Worm (Caenorhabditis elegans) whole organism, L4 larva: ENCODE results near the gene sde-2.

ENCODE experiments used
- D1046.2 ChIP-seq: fragments of 200-800 bp; sonication (Bioruptor generic); IDR thresholded peaks from 2 replicates; pipeline ENCODE4 v1.3.6; 2022; ENCODE audit warnings: missing genetic modification characterization, missing compliant biosample characterization
- F10B5.3 ChIP-seq: sonication (generic microtip); optimal IDR thresholded peaks from 2 replicates; lab custom pipeline; 2016; ENCODE audit warnings: mild to moderate bottlenecking, missing genetic modification characterization, missing compliant biosample characterization
- F26F4.8 ChIP-seq: fragments of 200-800 bp; sonication (Bioruptor generic); conservative IDR thresholded peaks from 2 replicates; pipeline ENCODE4 v1.3.6; 2022; ENCODE audit warnings: missing genetic modification characterization, missing compliant biosample characterization
- F44E2.7 ChIP-seq: fragments of 200-800 bp; sonication (Bioruptor generic); IDR thresholded peaks from 2 replicates; pipeline ENCODE4 v2.1.2; 2022; ENCODE audit warnings: missing genetic modification characterization, missing compliant biosample characterization
- T26A8.4 ChIP-seq: fragments of 200-800 bp; sonication (Bioruptor generic); IDR thresholded peaks from 2 replicates; pipeline ENCODE4 v1.3.6; 2022; ENCODE audit warnings: missing genetic modification characterization, missing compliant biosample characterization
- aha-1 ChIP-seq: fragments of 150-350 bp; peaks from one replicate; lab custom pipeline; 2014; ENCODE audit warnings: missing biosample characterization, missing genetic modification characterization
- ama-1 ChIP-seq: fragments of 150-350 bp; optimal IDR thresholded peaks from 2 replicates; lab custom pipeline; 2014; ENCODE audit warnings: inconsistent platforms, mixed read lengths
- ceh-28 ChIP-seq: fragments of 150-350 bp; optimal IDR thresholded peaks from 2 replicates; lab custom pipeline; 2014; ENCODE audit warnings: missing biosample characterization, missing genetic modification reagents, missing genetic modification characterization
- ceh-44 ChIP-seq: fragments of 200-800 bp; sonication (Bioruptor generic); IDR thresholded peaks from 2 replicates; pipeline ENCODE4 v1.3.6; 2022; ENCODE audit warnings: missing genetic modification reagents, missing genetic modification characterization, missing compliant biosample characterization
- ctbp-1 ChIP-seq: fragments of 200-800 bp; sonication (Bioruptor generic); IDR thresholded peaks from 2 replicates; pipeline ENCODE4 v1.3.6; 2022; ENCODE audit warnings: missing genetic modification reagents, missing genetic modification characterization, missing compliant biosample characterization
- daf-16 ChIP-seq, 3 experiments: sonication (generic microtip); optimal IDR thresholded peaks; 2 replicates each; lab custom pipeline; 2016 to 2017; ENCODE audit warnings: missing genetic modification characterization in 3 of 3, missing genetic modification reagents in 3 of 3, mild to moderate bottlenecking in 2 of 3, missing compliant biosample characterization in 2 of 3, missing biosample characterization in 1 of 3, moderate library complexity in 1 of 3
- daf-19 ChIP-seq: fragments of 200-800 bp; sonication (Bioruptor generic); conservative IDR thresholded peaks from 2 replicates; pipeline ENCODE4 v1.3.6; 2022; ENCODE audit warnings: missing genetic modification characterization, missing compliant biosample characterization
- dmd-6 ChIP-seq: fragments of 200-800 bp; sonication (Bioruptor generic); IDR thresholded peaks from 2 replicates; pipeline ENCODE4 v1.3.6; 2022; ENCODE audit warnings: missing genetic modification reagents, missing genetic modification characterization, missing compliant biosample characterization
- dpl-1 ChIP-seq: fragments of 150-350 bp; optimal IDR thresholded peaks from 2 replicates; lab custom pipeline; 2014; ENCODE audit warnings: missing biosample characterization, missing genetic modification reagents, missing genetic modification characterization
- duxl-1 ChIP-seq: sonication (generic microtip); optimal IDR thresholded peaks from 2 replicates; lab custom pipeline; 2016; ENCODE audit warnings: mild to moderate bottlenecking, missing genetic modification characterization, moderate library complexity, missing compliant biosample characterization; ENCODE audit not compliant: poor library complexity
- dve-1 ChIP-seq: sonication (generic microtip); optimal IDR thresholded peaks from 2 replicates; lab custom pipeline; 2017; ENCODE audit warnings: antibody characterized with exemption, mild to moderate bottlenecking, missing genetic modification characterization, missing compliant biosample characterization; ENCODE audit not compliant: insufficient read depth
- egl-43 ChIP-seq: fragments of 200-800 bp; sonication (Bioruptor generic); IDR thresholded peaks from 2 replicates; pipeline ENCODE4 v1.3.6; 2022; ENCODE audit warnings: missing genetic modification reagents, missing genetic modification characterization, missing compliant biosample characterization
- gei-8 ChIP-seq: fragments of 200-800 bp; sonication (Bioruptor generic); optimal IDR thresholded peaks from 2 replicates; lab custom pipeline; 2018; ENCODE audit warnings: mild to moderate bottlenecking, missing genetic modification characterization, missing compliant biosample characterization
- hlh-11 ChIP-seq: fragments of 200-800 bp; sonication (Bioruptor generic); optimal IDR thresholded peaks from 2 replicates; lab custom pipeline; 2018; ENCODE audit warnings: mild to moderate bottlenecking, missing genetic modification characterization, missing compliant biosample characterization
- hlh-30 ChIP-seq: sonication (generic microtip); optimal IDR thresholded peaks from 2 replicates; lab custom pipeline; 2017; ENCODE audit warnings: antibody characterized with exemption, mild to moderate bottlenecking, missing genetic modification characterization, missing compliant biosample characterization; ENCODE audit not compliant: insufficient read depth
- jun-1 ChIP-seq: fragments of 150-350 bp; optimal IDR thresholded peaks from 2 replicates; lab custom pipeline; 2014; ENCODE audit warnings: missing biosample characterization, missing genetic modification reagents, missing genetic modification characterization
- lin-1 ChIP-seq: fragments of 200-800 bp; sonication (Bioruptor generic); IDR thresholded peaks from 2 replicates; pipeline ENCODE4 v1.3.6; 2022; ENCODE audit warnings: missing genetic modification reagents, missing genetic modification characterization, missing compliant biosample characterization
- lin-15B ChIP-seq: fragments of 150-350 bp; sonication (generic microtip); optimal IDR thresholded peaks from 3 replicates; lab custom pipeline; 2014; ENCODE audit warnings: missing biosample characterization, missing genetic modification characterization
- lin-38 ChIP-seq: fragments of 200-800 bp; sonication (Bioruptor generic); IDR thresholded peaks from 2 replicates; pipeline ENCODE4 v1.3.6; 2022; ENCODE audit warnings: missing genetic modification reagents, missing genetic modification characterization, missing compliant biosample characterization
- lir-3 ChIP-seq: sonication (generic microtip); optimal IDR thresholded peaks from 2 replicates; lab custom pipeline; 2016; ENCODE audit warnings: mild to moderate bottlenecking, missing genetic modification characterization, missing compliant biosample characterization
- lsy-2 ChIP-seq, 2 experiments: fragments of 150-350 bp in 1 of 2; sonication (generic microtip) in 1 of 2; optimal IDR thresholded peaks; 2 replicates each; lab custom pipeline; 2014 to 2017; ENCODE audit warnings: missing biosample characterization in 2 of 2, missing genetic modification characterization in 2 of 2
- mdl-1 ChIP-seq, 2 experiments: fragments of 150-350 bp in 1 of 2; sonication (generic microtip) in 1 of 2; optimal IDR thresholded peaks; 2 replicates each; lab custom pipeline; 2014 to 2017; ENCODE audit warnings: missing biosample characterization in 2 of 2, missing genetic modification characterization in 2 of 2
- mdt-29 ChIP-seq: fragments of 200-800 bp; sonication (Bioruptor generic); IDR thresholded peaks from 2 replicates; pipeline ENCODE4 v1.3.6; 2022; ENCODE audit warnings: missing genetic modification reagents, missing genetic modification characterization, missing compliant biosample characterization
- mep-1 ChIP-seq: fragments of 150-350 bp; sonication (generic microtip); optimal IDR thresholded peaks from 3 replicates; lab custom pipeline; 2014; ENCODE audit warnings: missing biosample characterization, missing genetic modification characterization
- mes-2 ChIP-seq: sonication (generic microtip); optimal IDR thresholded peaks from 2 replicates; lab custom pipeline; 2016; ENCODE audit warnings: missing genotype, mild to moderate bottlenecking, missing genetic modification characterization, missing compliant biosample characterization; ENCODE audit not compliant: poor library complexity, severe bottlenecking
- nhr-25 ChIP-seq: sonication (generic microtip); optimal IDR thresholded peaks from 2 replicates; lab custom pipeline; 2017; ENCODE audit warnings: missing genetic modification characterization, mild to moderate bottlenecking, missing compliant biosample characterization, antibody characterized with exemption, moderate library complexity, borderline replicate concordance; ENCODE audit not compliant: insufficient read depth
- nhr-28 ChIP-seq: fragments of 150-350 bp; optimal IDR thresholded peaks from 2 replicates; lab custom pipeline; 2014; ENCODE audit warnings: missing biosample characterization, missing genetic modification characterization
- nhr-6 ChIP-seq: fragments of 150-350 bp; optimal IDR thresholded peaks from 2 replicates; lab custom pipeline; 2014; ENCODE audit warnings: missing biosample characterization, missing genetic modification characterization
- nhr-77 ChIP-seq: fragments of 150-350 bp; optimal IDR thresholded peaks from 2 replicates; lab custom pipeline; 2014; ENCODE audit warnings: missing biosample characterization, missing genetic modification characterization
- pqm-1 ChIP-seq: sonication (generic microtip); optimal IDR thresholded peaks from 2 replicates; lab custom pipeline; 2017; ENCODE audit warnings: missing biosample characterization, missing genetic modification characterization
- rbr-2 ChIP-seq: sonication (generic microtip); optimal IDR thresholded peaks from 2 replicates; lab custom pipeline; 2016; ENCODE audit warnings: missing genotype, missing genetic modification characterization, missing compliant biosample characterization
- saeg-2 ChIP-seq: fragments of 200-800 bp; sonication (Bioruptor generic); IDR thresholded peaks from 2 replicates; pipeline ENCODE4 v1.3.6; 2022; ENCODE audit warnings: missing genetic modification reagents, missing genetic modification characterization, missing compliant biosample characterization
- snpc-1.2 ChIP-seq: fragments of 200-800 bp; sonication (Bioruptor generic); IDR thresholded peaks from 2 replicates; pipeline ENCODE4 v1.3.6; 2022; ENCODE audit warnings: missing genetic modification reagents, missing genetic modification characterization, missing compliant biosample characterization
- unc-39 ChIP-seq: sonication (generic microtip); optimal IDR thresholded peaks from 2 replicates; lab custom pipeline; 2017; ENCODE audit warnings: missing biosample characterization, missing genetic modification characterization
- unc-62 ChIP-seq, 3 experiments: fragments of 150-350 bp in 1 of 3; sonication (generic microtip); optimal IDR thresholded peaks in 2 of 3; peaks in 1 of 3; 1 replicate in 1 of 3; 2 replicates in 2 of 3; lab custom pipeline; 2014 to 2017; ENCODE audit warnings: missing biosample characterization in 3 of 3, missing genetic modification characterization in 3 of 3, missing genetic modification reagents in 3 of 3, missing genotype in 1 of 3
- zip-11 ChIP-seq: fragments of 200-800 bp; sonication (Bioruptor generic); IDR thresholded peaks from 2 replicates; pipeline ENCODE4 v1.3.6; 2022; ENCODE audit warnings: missing genetic modification characterization, missing compliant biosample characterization

Gene sde-2

DNA sequence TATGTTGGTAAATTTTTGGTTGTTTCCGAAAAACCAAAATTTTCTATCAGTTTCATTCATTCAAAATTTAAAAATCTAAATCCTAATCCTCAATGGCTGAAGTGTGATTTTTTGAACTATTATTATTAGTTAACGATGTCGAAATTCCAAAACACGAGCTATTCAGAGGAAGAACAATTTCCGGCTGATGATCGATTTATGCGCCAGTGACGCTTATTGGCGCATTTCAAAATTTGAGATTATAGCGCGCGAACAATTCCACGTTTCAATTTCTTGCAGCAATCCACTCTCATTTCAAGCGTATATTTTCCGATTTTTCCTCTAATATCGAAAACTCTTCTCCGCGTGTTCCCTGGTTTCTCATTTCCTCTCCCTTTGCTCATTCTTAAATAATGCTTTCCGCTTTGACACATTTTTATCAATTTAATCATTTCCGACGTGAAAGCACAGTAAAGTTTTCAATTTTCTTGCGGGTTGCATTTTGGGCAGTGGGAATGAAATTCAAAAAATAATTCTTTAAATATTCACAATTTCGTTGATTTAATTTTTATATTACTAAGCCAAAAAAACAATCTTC, 37.1 kb downstream of the sde-2 start:
- peak; percentile 41 for TF ChIP-seq dve-1 (tag; lab: Kevin White, UChicago)
- TF ChIP-seq lir-3 = no peak
- TF ChIP-seq hlh-11 (tag; lab: Kevin White, UChicago) = peak; percentile 25
- TF ChIP-seq lin-1 (GFP tag; lab: Robert Waterston, UW) = no peak
- peak in 1 of 2 experiments; percentile 5 for TF ChIP-seq mdl-1 (tag; optimal IDR thresholded peaks at IDR 0.05; lab: Kevin White, UChicago)
- TF ChIP-seq duxl-1 (tag; lab: Kevin White, UChicago) = peak; percentile 49
- peak; percentile 20 for TF ChIP-seq rbr-2
- TF ChIP-seq gei-8 (GFP tag; lab: Kevin White, UChicago) = no peak
- TF ChIP-seq mep-1 (tag; lab: Kevin White, UChicago) = peak; percentile 30
- TF ChIP-seq lin-15B (tag; lab: Kevin White, UChicago) = peak; percentile 7
- peak in 1 of 2 experiments; percentile 56 for TF ChIP-seq lsy-2 (tag; optimal IDR thresholded peaks at IDR 0.05; lab: Kevin White, UChicago)
- peak; percentile 26 for TF ChIP-seq F10B5.3
- TF ChIP-seq daf-16 (GFP tag; optimal IDR thresholded peaks at IDR 0.05; lab: Kevin White, UChicago) = no peak
- TF ChIP-seq daf-16 (tag; optimal IDR thresholded peaks at IDR 0.05; lab: Kevin White, UChicago) = peak; percentile 2
- 0 out of 2 replicates have a peak, but pooled peaks have one; percentile 38 for TF ChIP-seq mdt-29 (GFP tag; lab: Robert Waterston, UW)
- TF ChIP-seq ctbp-1 (GFP tag; lab: Robert Waterston, UW) = no peak
- TF ChIP-seq aha-1 (tag; lab: Kevin White, UChicago) = peak; percentile 6
- no peak for TF ChIP-seq ceh-44 (GFP tag; lab: Robert Waterston, UW)
- TF ChIP-seq dpl-1 = peak; percentile 58
- TF ChIP-seq zip-11 = no peak
- peak; percentile 22 for TF ChIP-seq nhr-77 (tag; lab: Kevin White, UChicago)
- peak; percentile 54 for TF ChIP-seq mes-2
- TF ChIP-seq pqm-1 = peak; percentile 21
- TF ChIP-seq hlh-30 = peak; percentile 37
- 0 out of 2 replicates have a peak, but pooled peaks have one; percentile 50 for TF ChIP-seq egl-43 (GFP tag; lab: Robert Waterston, UW)
- peak; percentile 58 for TF ChIP-seq lin-38
- TF ChIP-seq D1046.2 = 0 out of 2 replicates have a peak, but pooled peaks have one; percentile 21
- peak; percentile 44 for TF ChIP-seq dmd-6 (GFP tag; lab: Robert Waterston, UW)

DNA sequence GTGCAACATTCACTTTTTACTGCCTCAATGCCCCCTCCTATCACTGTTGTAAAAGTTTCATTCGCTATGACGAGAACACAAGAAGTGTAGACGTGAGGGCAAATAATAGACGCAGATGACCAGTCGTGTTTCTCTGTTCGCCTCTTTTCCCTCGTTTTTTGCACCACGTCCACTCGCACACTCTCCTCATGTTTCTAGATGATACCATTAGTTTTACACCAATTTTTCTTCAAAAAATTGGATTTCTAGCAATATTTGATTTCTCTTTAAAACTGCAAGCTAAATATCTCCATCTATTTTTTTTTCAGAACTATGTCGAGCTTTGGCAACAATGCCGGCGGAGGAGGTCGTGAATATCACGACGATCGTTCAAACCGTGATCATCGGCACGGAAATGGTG, 37.7 kb downstream of the sde-2 start, which contains the start of gene rde-12:
Gene rde-12 (plus strand): TSS at position 301 of the 400 bp plus-strand sequence.
- TF ChIP-seq unc-39 (tag; lab: Kevin White, UChicago) = no peak
- TF ChIP-seq hlh-30 = no peak
- TF ChIP-seq nhr-6 (tag; lab: Kevin White, UChicago) = no peak
- no peak for TF ChIP-seq nhr-25 (tag; lab: Kevin White, UChicago)
- TF ChIP-seq snpc-1.2 = no peak
- peak; percentile 28 for TF ChIP-seq aha-1 (tag; lab: Kevin White, UChicago)
- no peak for TF ChIP-seq dpl-1
- peak; percentile 39 for TF ChIP-seq nhr-28 (tag; lab: Kevin White, UChicago)
- no peak for TF ChIP-seq F10B5.3
- peak; percentile 4 for TF ChIP-seq mep-1 (tag; lab: Kevin White, UChicago)
- TF ChIP-seq ctbp-1 (GFP tag; lab: Robert Waterston, UW) = no peak
- no peak for TF ChIP-seq F44E2.7 (GFP tag; lab: Robert Waterston, UW)
- TF ChIP-seq mes-2 = peak; percentile 3

DNA sequence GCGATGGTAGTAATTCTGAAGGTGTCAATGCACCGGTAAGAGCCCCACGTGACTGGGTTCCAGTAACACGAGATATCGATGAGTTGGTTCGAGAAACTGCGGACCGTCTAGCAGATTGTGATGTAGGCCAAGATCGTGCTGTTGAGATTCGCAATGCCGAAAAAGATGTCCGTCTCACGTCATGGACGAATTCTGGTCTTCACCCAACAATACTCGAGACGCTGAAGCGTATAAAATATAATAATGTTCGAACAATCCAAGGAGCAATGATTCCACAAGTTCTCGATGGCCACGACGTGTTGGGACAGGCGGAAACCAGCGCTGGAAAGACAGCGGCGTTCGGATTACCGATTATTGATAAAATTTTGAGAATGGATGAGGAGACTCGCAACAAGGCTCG, 39.1 kb downstream of the sde-2 start:
- no peak for TF ChIP-seq F26F4.8
- TF ChIP-seq lin-1 (GFP tag; lab: Robert Waterston, UW) = no peak
- no peak for TF ChIP-seq ceh-28 (tag; lab: Kevin White, UChicago)
- peak; percentile 96 for TF ChIP-seq aha-1 (tag; lab: Kevin White, UChicago)
- no peak for TF ChIP-seq ama-1 (lab: Kevin White, UChicago)
- no peak for TF ChIP-seq jun-1 (tag; lab: Kevin White, UChicago)
- no peak for TF ChIP-seq T26A8.4 (GFP tag; lab: Robert Waterston, UW)
- TF ChIP-seq unc-62 (GFP tag; optimal IDR thresholded peaks at IDR 0.05 in 1 of 2; lab: Kevin White, UChicago) = peak in 1 of 2 experiments; percentile 56
- no peak for TF ChIP-seq unc-62 (tag; optimal IDR thresholded peaks at IDR 0.05; lab: Kevin White, UChicago)
- TF ChIP-seq saeg-2 (GFP tag; lab: Robert Waterston, UW) = no peak
- no peak for TF ChIP-seq daf-19 (GFP tag; lab: Robert Waterston, UW)
